Worm (Caenorhabditis elegans) whole organism, mixed stage, embryonic: ENCODE results near the gene ZC373.3.

ENCODE experiments used
- elt-1 ChIP-seq: sonication (generic microtip); optimal IDR thresholded peaks from 2 replicates; lab custom pipeline; 2017; ENCODE audit warnings: missing genetic modification characterization, mild to moderate bottlenecking, missing compliant biosample characterization, antibody characterized with exemption, moderate library complexity, borderline replicate concordance; ENCODE audit not compliant: insufficient read depth
- lsy-2 ChIP-seq: fragments of 150-350 bp; optimal IDR thresholded peaks from 2 replicates; lab custom pipeline; 2014; ENCODE audit warnings: missing biosample characterization, missing genetic modification characterization
- zip-8 ChIP-seq: fragments of 150-350 bp; optimal IDR thresholded peaks from 2 replicates; lab custom pipeline; 2014; ENCODE audit warnings: missing biosample characterization, missing genetic modification characterization

ce11 chrX:10095145-10095544, 34.8 kb downstream of the ZC373.3 start, which contains the start of gene flp-2:
- TF ChIP-seq lsy-2 (tag; lab: Kevin White, UChicago) (no peak), zip-8 (no peak), elt-1 (tag; lab: Kevin White, UChicago) (no peak)
